Worm (Caenorhabditis elegans) whole organism, L4/young adult: ENCODE measurements around the gene F44F4.3.
"Not testable (repeated sequence)": the region's sequence is repeated elsewhere in the genome, so short reads cannot be mapped to it uniquely, and the experiment has no call there.

Experiments used
- W03F9.2 ChIP-seq: fragments of 150-350 bp; optimal IDR thresholded peaks from 2 replicates; lab custom pipeline; 2014; ENCODE audit warnings: missing biosample characterization, missing genetic modification characterization
- dao-5 ChIP-seq: sonication (generic microtip); optimal IDR thresholded peaks from 2 replicates; lab custom pipeline; 2016; ENCODE audit warnings: missing genotype, missing genetic modification characterization, moderate library complexity, missing compliant biosample characterization
- him-1 ChIP-seq: sonication (generic microtip); optimal IDR thresholded peaks from 2 replicates; lab custom pipeline; 2016; ENCODE audit warnings: missing genotype, missing genetic modification reagents, missing genetic modification characterization, missing compliant biosample characterization

F44F4.3 gene

ce11 chrII:10915732-10916131 is 30.0 kb upstream of the F44F4.3 start, which contains the start of gene F44F4.9:
Gene F44F4.9 (minus strand): TSS chrII:10915832.
- TF ChIP-seq W03F9.2 (tag; lab: Kevin White, UChicago) = no peak
- no peak for TF ChIP-seq dao-5 (tag; lab: Kevin White, UChicago)
- TF ChIP-seq him-1 (tag; lab: Kevin White, UChicago) = no peak

- TF ChIP-seq him-1 (tag; lab: Kevin White, UChicago) (no peak), W03F9.2 (tag; lab: Kevin White, UChicago) (no peak), dao-5 (tag; lab: Kevin White, UChicago) (no peak)
These were observed 28.6 kb upstream of the F44F4.3 start, which contains the start of gene F44F4.15 for ce11 chrII:10914366-10914765. Gene F44F4.15 (plus strand): TSS chrII:10914666.

- TF ChIP-seq dao-5 (tag; lab: Kevin White, UChicago) = no peak
- no peak for TF ChIP-seq W03F9.2 (tag; lab: Kevin White, UChicago)
- TF ChIP-seq him-1 (tag; lab: Kevin White, UChicago) = no peak
These were observed 27.3 kb upstream of the F44F4.3 start for ce11 chrII:10912995-10913394.

- TF ChIP-seq W03F9.2 (tag; lab: Kevin White, UChicago) (no peak), him-1 (tag; lab: Kevin White, UChicago) (no peak), dao-5 (tag; lab: Kevin White, UChicago) (no peak)
These were observed 24.5 kb upstream of the F44F4.3 start, which contains the start of gene sra-11 for ce11 chrII:10910219-10910618. Gene sra-11 (minus strand): TSS chrII:10910319.

- not testable (repeated sequence) for TF ChIP-seq W03F9.2, dao-5, him-1 (tag; lab: Kevin White, UChicago)
These were observed 18.7 kb upstream of the F44F4.3 start, which contains the start of gene sra-12 for ce11 chrII:10904379-10904778. Gene sra-12 (minus strand): TSS chrII:10904479.

ce11 chrII:10902104-10902503 is 16.4 kb upstream of the F44F4.3 start, which contains the start of gene gly-1:
Gene gly-1 (minus strand): TSS chrII:10902204.
- no peak for TF ChIP-seq him-1 (tag; lab: Kevin White, UChicago)
- TF ChIP-seq dao-5 (tag; lab: Kevin White, UChicago) = no peak
- no peak for TF ChIP-seq W03F9.2 (tag; lab: Kevin White, UChicago)

ce11 chrII:10898998-10899397 is 13.3 kb upstream of the F44F4.3 start:
- no peak for TF ChIP-seq him-1 (tag; lab: Kevin White, UChicago)

- TF ChIP-seq W03F9.2 (tag; lab: Kevin White, UChicago) = no peak
- no peak for TF ChIP-seq him-1 (tag; lab: Kevin White, UChicago)
- no peak for TF ChIP-seq dao-5 (tag; lab: Kevin White, UChicago)
These were observed 10.2 kb upstream of the F44F4.3 start for ce11 chrII:10895959-10896358.

- TF ChIP-seq W03F9.2 (tag; lab: Kevin White, UChicago) (no peak), dao-5 (tag; lab: Kevin White, UChicago) (no peak), him-1 (tag; lab: Kevin White, UChicago) (no peak)
These were observed 9.3 kb upstream of the F44F4.3 start, which contains the start of gene sra-10 for ce11 chrII:10894996-10895395. Gene sra-10 (minus strand): TSS chrII:10895096.

ce11 chrII:10888979-10889378 is 3.3 kb upstream of the F44F4.3 start, which contains the start of gene ptr-8:
Gene ptr-8 (plus strand): TSS chrII:10889279.
- TF ChIP-seq W03F9.2 (tag; lab: Kevin White, UChicago) = no peak
- TF ChIP-seq him-1 (tag; lab: Kevin White, UChicago) = no peak
- TF ChIP-seq dao-5 (tag; lab: Kevin White, UChicago) = no peak

- TF ChIP-seq him-1 (tag; lab: Kevin White, UChicago) (no peak), dao-5 (tag; lab: Kevin White, UChicago) (no peak), W03F9.2 (tag; lab: Kevin White, UChicago) (no peak)
These were observed 1.4 kb upstream of the F44F4.3 start for ce11 chrII:10887097-10887496.

ce11 chrII:10885250-10885649 is 468 bp downstream of the F44F4.3 start:
- TF ChIP-seq him-1 (tag; lab: Kevin White, UChicago) = no peak
- no peak for TF ChIP-seq W03F9.2 (tag; lab: Kevin White, UChicago)
- TF ChIP-seq dao-5 (tag; lab: Kevin White, UChicago) = no peak

ce11 chrII:10884396-10884795 is 1.3 kb downstream of the F44F4.3 start, which contains the start of gene egg-3:
Gene egg-3 (minus strand): TSS chrII:10884441.
- TF ChIP-seq W03F9.2 (tag; lab: Kevin White, UChicago) = no peak
- TF ChIP-seq him-1 (tag; lab: Kevin White, UChicago) = no peak
- no peak for TF ChIP-seq dao-5 (tag; lab: Kevin White, UChicago)

ce11 chrII:10880625-10881024 is 5.1 kb downstream of the F44F4.3 start, which contains the start of gene lurp-1:
Gene lurp-1 (plus strand): TSS chrII:10880925.
- TF ChIP-seq him-1 (tag; lab: Kevin White, UChicago) (no peak), W03F9.2 (tag; lab: Kevin White, UChicago) (no peak), dao-5 (tag; lab: Kevin White, UChicago) (no peak)
